Fruit fly (Drosophila melanogaster): ENCODE results near the gene sgg.

sgg gene

DNA sequence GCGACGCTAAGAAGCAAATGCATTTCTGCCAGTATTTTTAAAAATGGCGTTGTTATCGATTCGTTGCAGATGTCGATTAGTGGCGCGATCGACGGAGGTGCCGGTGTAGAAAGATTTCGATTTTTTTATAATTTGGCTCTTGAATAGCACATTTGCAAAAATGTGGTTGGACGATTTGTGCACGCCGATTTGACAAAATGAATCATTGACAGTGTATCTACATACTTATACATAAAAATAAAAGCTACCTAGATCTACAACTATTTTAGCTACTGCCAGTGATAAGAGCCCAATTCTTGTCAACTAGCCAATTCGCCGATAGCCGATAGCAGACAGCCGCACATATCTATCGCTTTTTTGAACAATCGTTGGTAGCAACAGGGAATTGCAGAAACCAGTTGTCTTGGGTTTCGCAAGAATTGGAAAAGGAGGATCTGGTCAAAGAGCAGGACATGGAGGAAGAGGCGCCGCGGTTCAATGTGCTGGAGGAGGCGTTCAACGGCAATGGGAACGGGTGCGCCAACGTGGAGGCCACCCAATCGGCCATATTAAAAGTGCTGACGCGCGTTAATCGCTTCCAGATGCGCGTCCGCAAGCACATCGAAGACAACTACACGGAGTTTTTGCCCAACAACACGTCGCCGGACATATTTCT is 29.8 kb upstream of the sgg start, which contains the start of the genes Klp3A and Zw10 (continued):
- TF ChIP-seq NC2α (GFP tag; optimal IDR thresholded peaks at IDR 0.05) (no peak), CG15601 (tag; optimal IDR thresholded peaks at IDR 0.05) (no peak), ind (GFP tag; optimal IDR thresholded peaks at IDR 0.05) (no peak), ro (GFP tag; IDR thresholded peaks at IDR 0.05) (no peak), CG2712 (tag; optimal IDR thresholded peaks at IDR 0.05) (no peak), da (GFP tag; optimal IDR thresholded peaks at IDR 0.05) (no peak), Gsc (GFP tag; IDR thresholded peaks at IDR 0.05) (no peak), her (GFP tag; optimal IDR thresholded peaks at IDR 0.05) (no peak), CG7372 (GFP tag; IDR thresholded peaks at IDR 0.05) (no peak), ase (GFP tag; IDR thresholded peaks at IDR 0.05) (no peak), crp (GFP tag; optimal IDR thresholded peaks at IDR 0.05) (no peak), wek (GFP tag; optimal IDR thresholded peaks at IDR 0.05) (no peak), CG5180 (GFP tag; optimal IDR thresholded peaks at IDR 0.05) (no peak), HmgZ (tag; optimal IDR thresholded peaks at IDR 0.05) (peak; percentile 25), CG34224 (GFP tag; IDR thresholded peaks at IDR 0.05; ENCODE audit: partially characterized antibody) (peak; percentile 66; the same call in 2 of the 3 replicates), zen2 (GFP tag; IDR thresholded peaks at IDR 0.05; ENCODE audit: partially characterized antibody) (peak; percentile 5; the same call in 1 of the 3 replicates), Hand (GFP tag; optimal IDR thresholded peaks at IDR 0.05) (no peak), E2f2 (GFP tag; IDR thresholded peaks at IDR 0.05) (peak; percentile 70), Bdp1 (GFP tag; optimal IDR thresholded peaks at IDR 0.05) (no peak), CG16779 (GFP tag; IDR thresholded peaks at IDR 0.05) (no peak), Fer3 (tag; optimal IDR thresholded peaks at IDR 0.05) (no peak), CG34422 (GFP tag; IDR thresholded peaks at IDR 0.05) (no peak), Bteb2 (GFP tag; optimal IDR thresholded peaks at IDR 0.05) (no peak), Abd-B (GFP tag; optimal IDR thresholded peaks at IDR 0.05) (no peak), mam (GFP tag; optimal IDR thresholded peaks at IDR 0.05) (peak; percentile 26), Sry-β (GFP tag; optimal IDR thresholded peaks at IDR 0.05) (peak; percentile 86), CG18764 (GFP tag; optimal IDR thresholded peaks at IDR 0.05) (no peak), tgo (GFP tag; IDR thresholded peaks at IDR 0.05) (no peak), chif (GFP tag; optimal IDR thresholded peaks at IDR 0.05) (peak in 1 of 2 experiments; percentile 1), Chrac-16 (GFP tag; optimal IDR thresholded peaks at IDR 0.05) (no peak), kay (GFP tag; optimal IDR thresholded peaks at IDR 0.05) (no peak), CG10979 (tag; optimal IDR thresholded peaks at IDR 0.05) (no peak), CG10147 (GFP tag; optimal IDR thresholded peaks at IDR 0.05) (no peak), CG8089 (GFP tag; optimal IDR thresholded peaks at IDR 0.05) (no peak), Meics (GFP tag; optimal IDR thresholded peaks at IDR 0.05) (no peak), trem (tag; optimal IDR thresholded peaks at IDR 0.05) (peak; percentile 33), ap (GFP tag; IDR thresholded peaks at IDR 0.05) (no peak), CG12942 (GFP tag; optimal IDR thresholded peaks at IDR 0.05) (no peak), yki (optimal IDR thresholded peaks at IDR 0.05) (no peak), CG13287 (GFP tag; IDR thresholded peaks at IDR 0.05; ENCODE audit: partially characterized antibody) (peak; percentile 69), CG15479 (GFP tag; optimal IDR thresholded peaks at IDR 0.05) (no peak), CG32767 (GFP tag; IDR thresholded peaks at IDR 0.05) (no peak), CG14667 (GFP tag; IDR thresholded peaks at IDR 0.05) (no peak), CG12391 (tag; optimal IDR thresholded peaks at IDR 0.05) (no peak), CG9215 (GFP tag; IDR thresholded peaks at IDR 0.05) (no peak), Vsx1 (GFP tag; optimal IDR thresholded peaks at IDR 0.05) (no peak), CG3847 (GFP tag; IDR thresholded peaks at IDR 0.05) (no peak), jumu (GFP tag; optimal IDR thresholded peaks at IDR 0.05) (peak; percentile 11), CG9609 (GFP tag; optimal IDR thresholded peaks at IDR 0.05) (no peak), CG17612 (GFP tag; IDR thresholded peaks at IDR 0.05) (no peak), sens (GFP tag) (peak; percentile 86)

All from whole organism, embryonic.